Worm (Caenorhabditis elegans) whole organism, midembryonic: ENCODE results near the gene rgs-2.

ENCODE experiments used
- tab-1 ChIP-seq: fragments of 200-800 bp; sonication (Bioruptor generic); IDR thresholded peaks from 2 replicates; pipeline ENCODE4 v1.3.6; 2022; ENCODE audit warnings: missing genetic modification characterization, missing compliant biosample characterization
- ztf-23 ChIP-seq: fragments of 200-800 bp; sonication (Bioruptor generic); IDR thresholded peaks from 2 replicates; pipeline ENCODE4 v1.3.6; 2022; ENCODE audit warnings: missing genetic modification reagents, missing genetic modification characterization, missing compliant biosample characterization

ce11 chrX:12693150-12693589 is 19.3 kb upstream of the rgs-2 start:
- TF ChIP-seq ztf-23 (GFP tag; lab: Robert Waterston, UW) (peak; percentile 73; the same call in 1 of the 2 replicates), tab-1 (GFP tag; lab: Robert Waterston, UW) (no peak)
